Fruit fly (Drosophila melanogaster): ENCODE measurements around the gene CG32240.
A peak's percentile ranks its signal among the peaks of the same experiment; 100 is the strongest.

The CG32240 gene

dm6 chr3L:4378895-4379294, 2.5 kb downstream of the CG32240 start (continued):
- TF ChIP-seq Eip75B (GFP tag; optimal IDR thresholded peaks at IDR 0.05) (peak; percentile 32), CG8319 (GFP tag; optimal IDR thresholded peaks at IDR 0.05) (no peak), CG16779 (tag; optimal IDR thresholded peaks at IDR 0.05) (no peak), CG6792 (GFP tag; optimal IDR thresholded peaks at IDR 0.05) (no peak), svp (GFP tag) (peak; percentile 69), Eip78C (GFP tag) (peak; percentile 89), Hr4 (GFP tag; optimal IDR thresholded peaks at IDR 0.05) (peak; percentile 47), Gug (GFP tag; IDR thresholded peaks at IDR 0.05) (no peak), CG11294 (GFP tag; IDR thresholded peaks at IDR 0.05) (no peak; the same call in 1 of the 2 replicates), CG11762 (GFP tag; optimal IDR thresholded peaks at IDR 0.05; ENCODE audit: insufficient read depth) (peak; percentile 18), achi (GFP tag; optimal IDR thresholded peaks at IDR 0.05) (peak; percentile 61), esn (GFP tag; optimal IDR thresholded peaks at IDR 0.05) (no peak), CG10669 (GFP tag; optimal IDR thresholded peaks at IDR 0.05) (peak; percentile 36), eg (GFP tag; IDR thresholded peaks at IDR 0.05) (peak; percentile 24; the same call in 1 of the 3 replicates), fd85E (GFP tag; optimal IDR thresholded peaks at IDR 0.05) (no peak), CG8119 (GFP tag; IDR thresholded peaks at IDR 0.05) (peak; percentile 37; the same call in 1 of the 3 replicates), CG15336 (GFP tag; IDR thresholded peaks at IDR 0.05) (peak; percentile 40; the same call in 1 of the 2 replicates), CG10631 (GFP tag; optimal IDR thresholded peaks at IDR 0.05) (peak; percentile 13), CG32006 (GFP tag; optimal IDR thresholded peaks at IDR 0.05) (peak; percentile 62), Blimp-1 (GFP tag; optimal IDR thresholded peaks at IDR 0.05) (no peak), CG7368 (GFP tag; optimal IDR thresholded peaks at IDR 0.05) (no peak), Met (GFP tag; optimal IDR thresholded peaks at IDR 0.05) (peak; percentile 62), ss (GFP tag; optimal IDR thresholded peaks at IDR 0.05) (peak; percentile 19 to 54), Smox (GFP tag; optimal IDR thresholded peaks at IDR 0.05) (peak; percentile 42), Ets96B (tag; optimal IDR thresholded peaks at IDR 0.05) (peak; percentile 35), CG6854 (GFP tag; optimal IDR thresholded peaks at IDR 0.05) (no peak), OdsH (GFP tag; optimal IDR thresholded peaks at IDR 0.05) (peak; percentile 67), dac (GFP tag; optimal IDR thresholded peaks at IDR 0.05) (no peak), CG6808 (GFP tag; optimal IDR thresholded peaks at IDR 0.05) (peak; percentile 34)

DNA sequence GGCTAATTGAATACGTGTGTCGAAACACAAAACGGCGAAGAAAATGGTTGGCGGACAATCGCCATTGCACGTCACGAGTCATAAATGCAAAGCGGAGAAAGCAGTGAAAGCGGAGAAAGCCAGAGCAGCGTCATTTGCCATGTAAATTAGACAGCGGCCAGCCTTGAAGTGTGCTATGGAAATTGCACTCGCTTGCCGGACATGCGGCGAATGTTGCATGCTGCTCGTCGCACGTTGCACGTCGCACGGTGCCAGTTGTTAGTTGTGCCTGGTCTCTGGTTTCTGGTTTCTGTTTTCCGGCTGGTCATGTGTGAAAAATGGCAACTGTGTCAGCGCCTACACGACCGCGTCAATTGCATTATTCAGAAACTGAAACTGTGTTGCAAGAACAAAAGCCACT, 3.9 kb downstream of the CG32240 start:
- TF ChIP-seq CG6276 (GFP tag; optimal IDR thresholded peaks at IDR 0.05) (no peak), CG32006 (GFP tag; optimal IDR thresholded peaks at IDR 0.05) (no peak), Blimp-1 (GFP tag; optimal IDR thresholded peaks at IDR 0.05) (no peak), dsx (GFP tag; optimal IDR thresholded peaks at IDR 0.05; ENCODE audit: poor library complexity, severe bottlenecking) (no peak)

dm6 chr3L:4375675-4376366, 5.6 kb downstream of the CG32240 start:
- TF ChIP-seq Hr4 (GFP tag; optimal IDR thresholded peaks at IDR 0.05): peak; percentile 13
- TF ChIP-seq Eip78C (GFP tag): peak; percentile 54
- TF ChIP-seq CG11294 (GFP tag; IDR thresholded peaks at IDR 0.05): 0 out of 2 replicates have a peak, but pooled peaks have one; percentile 7
- TF ChIP-seq pdm3 (GFP tag; optimal IDR thresholded peaks at IDR 0.05): no peak
- TF ChIP-seq Ets96B (tag; optimal IDR thresholded peaks at IDR 0.05): no peak
- TF ChIP-seq fd85E (GFP tag; optimal IDR thresholded peaks at IDR 0.05): no peak
- no peak for TF ChIP-seq CG16779 (tag; optimal IDR thresholded peaks at IDR 0.05)
- TF ChIP-seq CG9139 (GFP tag; optimal IDR thresholded peaks at IDR 0.05): no peak
- no peak for TF ChIP-seq CG31627 (GFP tag; optimal IDR thresholded peaks at IDR 0.05)
- no peak for TF ChIP-seq dsx (GFP tag; optimal IDR thresholded peaks at IDR 0.05; ENCODE audit: poor library complexity, severe bottlenecking)
- TF ChIP-seq CG15336 (GFP tag; IDR thresholded peaks at IDR 0.05): 0 out of 2 replicates have a peak, but pooled peaks have one; percentile 14
- peak; percentile 16; the same call in 1 of the 3 replicates for TF ChIP-seq CG6163 (GFP tag; IDR thresholded peaks at IDR 0.05)
